Worm (Caenorhabditis elegans): Measurements from ENCODE around the gene myo-6.

- no peak for TF ChIP-seq him-1 (tag; optimal IDR thresholded peaks at IDR 0.05)
- TF ChIP-seq dao-5 (tag; optimal IDR thresholded peaks at IDR 0.05): no peak
- no peak for TF ChIP-seq W03F9.2 (tag; optimal IDR thresholded peaks at IDR 0.05)
Measured at ce11 chrIII:13388621-13389020, 21.0 kb upstream of the myo-6 start.

Data from whole organism, L4/young adult.